Worm (Caenorhabditis elegans) whole organism, L3 larva: ENCODE results near the gene clp-1.

ENCODE experiments used
- R02D3.7 ChIP-seq: fragments of 150-350 bp; optimal IDR thresholded peaks from 2 replicates; lab custom pipeline; 2014; ENCODE audit warnings: missing biosample characterization, missing genetic modification characterization
- ZK546.5 ChIP-seq: sonication (generic microtip); optimal IDR thresholded peaks from 2 replicates; lab custom pipeline; 2017; ENCODE audit warnings: missing biosample characterization, missing genetic modification characterization
- aly-2 ChIP-seq: fragments of 150-350 bp; optimal IDR thresholded peaks from 2 replicates; lab custom pipeline; 2014; ENCODE audit warnings: missing biosample characterization, missing genetic modification characterization
- ama-1 ChIP-seq: fragments of 150-350 bp; optimal IDR thresholded peaks from 2 replicates; lab custom pipeline; 2018
- ceh-28 ChIP-seq: fragments of 150-350 bp; optimal IDR thresholded peaks from 2 replicates; lab custom pipeline; 2014; ENCODE audit warnings: missing biosample characterization, missing genetic modification reagents, missing genetic modification characterization
- ceh-82 ChIP-seq: fragments of 150-350 bp; optimal IDR thresholded peaks from 2 replicates; lab custom pipeline; 2014; ENCODE audit warnings: missing biosample characterization, missing genetic modification characterization
- ceh-9 ChIP-seq: sonication (generic microtip); optimal IDR thresholded peaks from 2 replicates; lab custom pipeline; 2018; ENCODE audit warnings: missing biosample characterization, missing genetic modification characterization
- daf-12 ChIP-seq: fragments of 150-350 bp; optimal IDR thresholded peaks from 2 replicates; lab custom pipeline; 2014; ENCODE audit warnings: missing biosample characterization, missing genetic modification reagents, missing genetic modification characterization
- egl-27 ChIP-seq: sonication (generic microtip); optimal IDR thresholded peaks from 4 replicates; lab custom pipeline; 2017; ENCODE audit warnings: missing biosample characterization, missing genetic modification reagents, missing genetic modification characterization
- egl-5 ChIP-seq: fragments of 150-350 bp; optimal IDR thresholded peaks from 2 replicates; lab custom pipeline; 2017; ENCODE audit warnings: missing biosample characterization, missing genetic modification reagents, missing genetic modification characterization, inconsistent platforms
- elt-1 ChIP-seq: fragments of 150-350 bp; optimal IDR thresholded peaks from 2 replicates; lab custom pipeline; 2014; ENCODE audit warnings: missing biosample characterization, missing genetic modification characterization
- elt-2 ChIP-seq: sonication (generic microtip); optimal IDR thresholded peaks from 2 replicates; lab custom pipeline; 2016; ENCODE audit warnings: missing genetic modification reagents, mild to moderate bottlenecking, missing genetic modification characterization, missing compliant biosample characterization
- elt-3 ChIP-seq, 3 experiments: fragments of 150-350 bp in 1 of 3; sonication (generic microtip) in 2 of 3; optimal IDR thresholded peaks; 2 replicates in 2 of 3; 4 replicates in 1 of 3; lab custom pipeline; 2014 to 2017; ENCODE audit warnings: missing biosample characterization in 3 of 3, missing genetic modification characterization in 3 of 3
- eor-1 ChIP-seq, 2 experiments: fragments of 150-350 bp; optimal IDR thresholded peaks; 2 replicates each; lab custom pipeline; 2014 to 2018; ENCODE audit warnings: missing biosample characterization in 2 of 2, missing genetic modification characterization in 2 of 2
- fkh-10 ChIP-seq: sonication (generic microtip); optimal IDR thresholded peaks from 2 replicates; lab custom pipeline; 2017; ENCODE audit warnings: missing biosample characterization, missing genetic modification reagents, missing genetic modification characterization
- fkh-2 ChIP-seq: fragments of 150-350 bp; optimal IDR thresholded peaks from 2 replicates; lab custom pipeline; 2014; ENCODE audit warnings: missing biosample characterization, missing genetic modification reagents, missing genetic modification characterization
- fos-1 ChIP-seq: fragments of 150-350 bp; optimal IDR thresholded peaks from 2 replicates; lab custom pipeline; 2014; ENCODE audit warnings: missing biosample characterization, missing genetic modification characterization
- hmg-11 ChIP-seq: sonication (generic microtip); optimal IDR thresholded peaks from 2 replicates; lab custom pipeline; 2016; ENCODE audit warnings: missing genetic modification characterization, missing compliant biosample characterization
- jun-1 ChIP-seq: fragments of 150-350 bp; optimal IDR thresholded peaks from 2 replicates; lab custom pipeline; 2014; ENCODE audit warnings: missing biosample characterization, missing genetic modification reagents, missing genetic modification characterization
- lin-15B ChIP-seq: fragments of 150-350 bp; optimal IDR thresholded peaks from 2 replicates; lab custom pipeline; 2014; ENCODE audit warnings: missing biosample characterization, missing genetic modification characterization
- lin-39 ChIP-seq: fragments of 150-350 bp; optimal IDR thresholded peaks from 2 replicates; lab custom pipeline; 2018; ENCODE audit warnings: missing biosample characterization, missing genetic modification reagents, missing genetic modification characterization
- lsy-12 ChIP-seq: sonication (generic microtip); optimal IDR thresholded peaks from 2 replicates; lab custom pipeline; 2016; ENCODE audit warnings: mild to moderate bottlenecking, missing genetic modification characterization, missing compliant biosample characterization
- mdl-1 ChIP-seq: fragments of 150-350 bp; optimal IDR thresholded peaks from 2 replicates; lab custom pipeline; 2014; ENCODE audit warnings: missing biosample characterization, missing genetic modification characterization
- mml-1 ChIP-seq: fragments of 150-350 bp; sonication (generic microtip); optimal IDR thresholded peaks from 3 replicates; lab custom pipeline; 2014; ENCODE audit warnings: missing biosample characterization, missing genetic modification characterization
- nhr-11 ChIP-seq: fragments of 150-350 bp; optimal IDR thresholded peaks from 2 replicates; lab custom pipeline; 2014; ENCODE audit warnings: missing biosample characterization, missing genetic modification characterization
- nhr-12 ChIP-seq: fragments of 150-350 bp; optimal IDR thresholded peaks from 2 replicates; lab custom pipeline; 2014; ENCODE audit warnings: missing biosample characterization, missing genetic modification characterization
- nhr-23 ChIP-seq: fragments of 150-350 bp; optimal IDR thresholded peaks from 2 replicates; lab custom pipeline; 2014; ENCODE audit warnings: missing biosample characterization, missing genetic modification reagents, missing genetic modification characterization
- nhr-237 ChIP-seq: fragments of 150-350 bp; optimal IDR thresholded peaks from 2 replicates; lab custom pipeline; 2014; ENCODE audit warnings: missing biosample characterization, missing genetic modification characterization
- nhr-25 ChIP-seq: sonication (generic microtip); optimal IDR thresholded peaks from 2 replicates; lab custom pipeline; 2017; ENCODE audit warnings: missing biosample characterization, missing genetic modification characterization
- nhr-28 ChIP-seq: fragments of 150-350 bp; optimal IDR thresholded peaks from 2 replicates; lab custom pipeline; 2014; ENCODE audit warnings: missing biosample characterization, missing genetic modification characterization
- nhr-43 ChIP-seq: sonication (generic microtip); optimal IDR thresholded peaks from 2 replicates; lab custom pipeline; 2016; ENCODE audit warnings: mild to moderate bottlenecking, missing genetic modification characterization, missing compliant biosample characterization; ENCODE audit not compliant: poor library complexity, severe bottlenecking
- nhr-67 ChIP-seq: fragments of 150-350 bp; optimal IDR thresholded peaks from 2 replicates; lab custom pipeline; 2014; ENCODE audit warnings: missing biosample characterization, missing genetic modification characterization
- nhr-76 ChIP-seq: fragments of 150-350 bp; sonication (generic microtip); optimal IDR thresholded peaks from 5 replicates; lab custom pipeline; 2014; ENCODE audit warnings: missing biosample characterization, missing genetic modification characterization
- nhr-77 ChIP-seq: fragments of 150-350 bp; optimal IDR thresholded peaks from 2 replicates; lab custom pipeline; 2014; ENCODE audit warnings: missing biosample characterization, missing genetic modification characterization
- pha-4 ChIP-seq: fragments of 150-350 bp; optimal IDR thresholded peaks from 2 replicates; lab custom pipeline; 2014; ENCODE audit warnings: missing biosample characterization, missing genetic modification reagents, missing genetic modification characterization
- pqm-1 ChIP-seq: fragments of 150-350 bp; optimal IDR thresholded peaks from 2 replicates; lab custom pipeline; 2017; ENCODE audit warnings: missing biosample characterization, missing genetic modification characterization, inconsistent platforms
- sea-2 ChIP-seq: fragments of 150-350 bp; sonication (generic microtip); optimal IDR thresholded peaks from 4 replicates; lab custom pipeline; 2014; ENCODE audit warnings: missing biosample characterization, missing genetic modification reagents, missing genetic modification characterization
- skn-1 ChIP-seq: fragments of 150-350 bp; optimal IDR thresholded peaks from 2 replicates; lab custom pipeline; 2014; ENCODE audit warnings: missing biosample characterization, missing genetic modification characterization
- snpc-4 ChIP-seq: fragments of 150-350 bp; optimal IDR thresholded peaks from 2 replicates; lab custom pipeline; 2014; ENCODE audit warnings: missing biosample characterization, missing genetic modification characterization
- tbx-2 ChIP-seq: sonication (generic microtip); optimal IDR thresholded peaks from 2 replicates; lab custom pipeline; 2016; ENCODE audit warnings: mild to moderate bottlenecking, missing genetic modification characterization, missing compliant biosample characterization
- unc-39 ChIP-seq: sonication (generic microtip); optimal IDR thresholded peaks from 4 replicates; lab custom pipeline; 2017; ENCODE audit warnings: missing biosample characterization, missing genetic modification characterization
- zag-1 ChIP-seq: fragments of 150-350 bp; optimal IDR thresholded peaks from 2 replicates; lab custom pipeline; 2014; ENCODE audit warnings: missing biosample characterization, missing genetic modification characterization
- ztf-11 ChIP-seq: fragments of 150-350 bp; optimal IDR thresholded peaks from 2 replicates; lab custom pipeline; 2014; ENCODE audit warnings: missing biosample characterization, missing genetic modification characterization
- ztf-4 ChIP-seq: fragments of 150-350 bp; optimal IDR thresholded peaks from 2 replicates; lab custom pipeline; 2014; ENCODE audit warnings: missing biosample characterization, missing genetic modification characterization

The clp-1 gene

DNA sequence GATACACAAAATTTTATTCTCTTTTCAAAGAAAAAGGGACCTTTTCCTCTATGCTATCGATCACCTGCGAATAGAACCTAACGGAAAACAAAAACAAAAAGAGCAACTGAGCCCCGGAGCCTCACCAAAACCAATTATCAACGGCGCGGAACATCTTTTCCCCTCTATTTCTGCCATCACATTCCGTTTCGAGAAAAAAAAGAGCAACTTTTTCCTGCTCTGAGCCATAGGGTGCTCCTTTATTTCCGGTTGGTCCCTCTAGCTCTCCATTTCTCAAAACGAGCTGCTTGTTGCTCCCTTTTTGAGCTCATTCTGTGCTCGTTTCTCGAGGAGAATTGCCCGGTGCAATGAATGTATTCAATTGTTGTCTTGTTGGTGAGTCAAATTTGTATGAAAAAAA is at the start of gene clp-1:
clp-1 (plus strand) TSS at position 301 of the 400 bp plus-strand sequence.
- TF ChIP-seq ama-1 (lab: Kevin White, UChicago) (peak; percentile 28), ztf-11 (tag; lab: Kevin White, UChicago) (no peak), zag-1 (tag; lab: Kevin White, UChicago) (no peak), egl-27 (tag; lab: Kevin White, UChicago) (no peak), lin-39 (tag; lab: Kevin White, UChicago) (peak; percentile 26), aly-2 (tag; lab: Kevin White, UChicago) (no peak), pha-4 (tag; lab: Kevin White, UChicago) (no peak)

DNA sequence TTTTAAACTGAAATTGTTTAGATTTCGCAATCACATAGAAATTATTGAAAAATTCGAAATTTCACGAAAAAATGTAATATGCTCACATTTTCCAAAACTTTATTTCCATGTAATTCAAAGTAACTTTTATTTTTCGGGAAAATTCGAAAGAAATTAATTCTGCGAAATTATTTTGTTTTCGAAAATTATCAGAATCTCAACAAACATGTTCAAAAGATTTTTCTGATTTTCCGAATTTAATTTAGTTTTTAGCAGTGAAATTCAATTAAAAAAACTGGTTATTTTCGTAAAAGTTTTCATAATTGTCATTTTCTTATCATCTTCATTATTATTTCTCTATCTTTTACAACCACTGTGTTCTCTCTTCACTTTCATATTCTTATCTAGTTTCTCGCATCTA is 46.5 kb upstream of the clp-1 start, which contains the start of gene ran-2:
ran-2 (plus strand) TSS at position 301 of the 400 bp plus-strand sequence.
- TF ChIP-seq elt-2 (tag; lab: Kevin White, UChicago) = peak; percentile 39
- TF ChIP-seq nhr-77 (tag; lab: Kevin White, UChicago) = no peak
- no peak for TF ChIP-seq daf-12 (tag; lab: Kevin White, UChicago)
- TF ChIP-seq elt-1 (tag; lab: Kevin White, UChicago) = no peak
- no peak for TF ChIP-seq skn-1

DNA sequence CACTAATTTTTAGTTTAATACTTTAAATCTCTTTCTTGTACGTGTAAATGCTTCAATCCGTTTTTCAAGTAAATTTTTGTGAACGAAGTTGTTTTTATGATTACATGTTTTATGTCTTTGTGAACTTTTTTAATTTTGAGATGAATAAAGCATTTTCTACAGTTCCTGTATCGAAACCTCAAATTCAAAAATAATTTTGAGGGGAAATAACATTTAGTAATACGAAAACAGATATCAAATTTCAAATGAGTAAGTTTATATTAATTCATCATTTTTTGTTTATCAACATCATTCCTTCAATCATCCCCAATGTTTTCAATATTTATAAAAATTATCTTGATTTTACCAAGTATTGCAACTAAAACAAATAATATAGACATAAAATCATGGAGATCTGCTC is 42.2 kb upstream of the clp-1 start, which contains the start of gene C29E4.10:
C29E4.10 (plus strand) TSS at position 301 of the 400 bp plus-strand sequence.
- TF ChIP-seq elt-1 (tag; lab: Kevin White, UChicago) (no peak), ceh-28 (tag; lab: Kevin White, UChicago) (no peak), nhr-25 (tag; lab: Kevin White, UChicago) (no peak), zag-1 (tag; lab: Kevin White, UChicago) (no peak), nhr-67 (tag; lab: Kevin White, UChicago) (no peak), snpc-4 (tag; lab: Kevin White, UChicago) (no peak), nhr-11 (no peak), pqm-1 (tag; lab: Kevin White, UChicago) (no peak), tbx-2 (no peak), nhr-43 (no peak), ceh-9 (tag; lab: Kevin White, UChicago) (no peak), sea-2 (GFP tag; lab: Kevin White, UChicago) (no peak), daf-12 (tag; lab: Kevin White, UChicago) (no peak), ZK546.5 (no peak), elt-2 (tag; lab: Kevin White, UChicago) (no peak), nhr-12 (tag; lab: Kevin White, UChicago) (no peak)
- TF ChIP-seq, all 47 proteins: peak for 0

DNA sequence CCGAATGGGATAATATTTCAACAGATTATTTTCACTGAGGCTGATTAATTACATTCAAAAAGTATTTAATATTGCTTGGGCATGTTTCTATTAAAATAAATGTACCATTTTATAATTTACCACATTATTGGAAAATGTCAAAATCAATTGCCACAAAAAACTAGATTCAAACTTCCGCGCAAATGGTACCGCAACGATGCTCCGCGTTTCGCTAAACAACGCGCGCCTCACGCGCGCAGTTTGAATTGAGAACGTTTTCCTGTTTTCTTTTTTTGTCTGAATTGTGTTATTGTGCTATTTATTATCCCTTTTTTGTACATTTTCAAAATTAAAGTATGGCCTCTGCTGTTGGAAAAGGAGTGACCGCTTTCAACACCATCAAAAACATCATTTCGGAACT is 38.9 kb upstream of the clp-1 start, which contains the start of gene C29E4.12:
C29E4.12 (plus strand) TSS at position 333 of the 400 bp plus-strand sequence.
- peak; percentile 38 for TF ChIP-seq egl-5 (tag; lab: Kevin White, UChicago)
- no peak for TF ChIP-seq elt-1 (tag; lab: Kevin White, UChicago)
- TF ChIP-seq sea-2 (GFP tag; lab: Kevin White, UChicago) = no peak
- TF ChIP-seq lin-15B (tag; lab: Kevin White, UChicago) = peak; percentile 91
- peak; percentile 17 for TF ChIP-seq R02D3.7 (tag; lab: Kevin White, UChicago)
- TF ChIP-seq pqm-1 (tag; lab: Kevin White, UChicago) = peak; percentile 11
- TF ChIP-seq nhr-43 = peak; percentile 39
- no peak for TF ChIP-seq nhr-28 (tag; lab: Kevin White, UChicago)
- TF ChIP-seq mml-1 (tag; lab: Kevin White, UChicago) = no peak
- no peak for TF ChIP-seq nhr-76
- TF ChIP-seq aly-2 (tag; lab: Kevin White, UChicago) = no peak
- no peak for TF ChIP-seq daf-12 (tag; lab: Kevin White, UChicago)
- no peak for TF ChIP-seq fos-1 (tag; lab: Kevin White, UChicago)
- TF ChIP-seq jun-1 (tag; lab: Kevin White, UChicago) = no peak
- no peak for TF ChIP-seq fkh-2
- no peak for TF ChIP-seq nhr-11
- no peak for TF ChIP-seq elt-2 (tag; lab: Kevin White, UChicago)
- TF ChIP-seq nhr-77 (tag; lab: Kevin White, UChicago) = peak; percentile 48
- no peak for TF ChIP-seq ceh-82 (tag; lab: Kevin White, UChicago)
- no peak for TF ChIP-seq ztf-4
- TF ChIP-seq pha-4 (tag; lab: Kevin White, UChicago) = peak; percentile 79
- TF ChIP-seq lin-39 (tag; lab: Kevin White, UChicago) = peak; percentile 41
- TF ChIP-seq tbx-2 = no peak
- no peak for TF ChIP-seq ZK546.5
- TF ChIP-seq elt-3 (tag; optimal IDR thresholded peaks at IDR 0.05; lab: Kevin White, UChicago) = no peak
- TF ChIP-seq ztf-11 (tag; lab: Kevin White, UChicago) = no peak
- TF ChIP-seq ceh-9 (tag; lab: Kevin White, UChicago) = no peak
- peak; percentile 15 for TF ChIP-seq ceh-28 (tag; lab: Kevin White, UChicago)
- no peak for TF ChIP-seq snpc-4 (tag; lab: Kevin White, UChicago)
- TF ChIP-seq unc-39 (tag; lab: Kevin White, UChicago) = no peak
- peak; percentile 84 for TF ChIP-seq nhr-23 (tag; lab: Kevin White, UChicago)
- TF ChIP-seq hmg-11 (tag; lab: Kevin White, UChicago) = peak; percentile 38
- no peak for TF ChIP-seq nhr-237
- no peak for TF ChIP-seq eor-1 (tag; optimal IDR thresholded peaks at IDR 0.05; lab: Kevin White, UChicago)
- TF ChIP-seq lsy-12 (tag; lab: Kevin White, UChicago) = no peak
- TF ChIP-seq ama-1 (lab: Kevin White, UChicago) = no peak
- TF ChIP-seq nhr-12 (tag; lab: Kevin White, UChicago) = no peak
- TF ChIP-seq mdl-1 (tag; lab: Kevin White, UChicago) = no peak
- TF ChIP-seq nhr-67 (tag; lab: Kevin White, UChicago) = no peak
- TF ChIP-seq fkh-10 = peak; percentile 26
